Fruit fly (Drosophila melanogaster) whole organism, prepupa: ENCODE data around the gene CG2691.

Source experiments
- Blimp-1 ChIP-seq: fragments of 200-800 bp; sonication (Bioruptor generic); optimal IDR thresholded peaks from 3 replicates; lab custom pipeline; 2017; ENCODE audit warnings: missing biosample characterization, missing genetic modification characterization, mild to moderate bottlenecking, moderate library complexity, missing genetic modification reagents
- CG11294 ChIP-seq: fragments of 200-800 bp; sonication (Bioruptor generic); IDR thresholded peaks from 2 replicates; pipeline ENCODE4 v1.3.6; 2022; ENCODE audit warnings: missing biosample characterization, missing genetic modification characterization
- CG11762 ChIP-seq: fragments of 200-800 bp; sonication (Bioruptor generic); optimal IDR thresholded peaks from 3 replicates; lab custom pipeline; 2016; ENCODE audit warnings: missing biosample characterization, missing genetic modification characterization; ENCODE audit not compliant: insufficient read depth
- CG11902 ChIP-seq: fragments of 200-800 bp; sonication (Bioruptor generic); optimal IDR thresholded peaks from 3 replicates; lab custom pipeline; 2016; ENCODE audit warnings: missing biosample characterization, missing genetic modification characterization
- CG15336 ChIP-seq: fragments of 200-800 bp; sonication (Bioruptor generic); IDR thresholded peaks from 2 replicates; pipeline ENCODE4 v1.3.6; 2022; ENCODE audit warnings: missing biosample characterization, missing genetic modification characterization
- CG1621 ChIP-seq: fragments of 200-800 bp; sonication (Bioruptor generic); optimal IDR thresholded peaks from 3 replicates; lab custom pipeline; 2018; ENCODE audit warnings: missing biosample characterization, mild to moderate bottlenecking, missing genetic modification characterization
- CG16779 ChIP-seq: fragments of 200-800 bp; sonication (Bioruptor generic); optimal IDR thresholded peaks from 3 replicates; lab custom pipeline; 2017; ENCODE audit warnings: missing biosample characterization, mild to moderate bottlenecking, missing genetic modification characterization
- CG31627 ChIP-seq: fragments of 200-800 bp; sonication (Bioruptor generic); optimal IDR thresholded peaks from 3 replicates; lab custom pipeline; 2016; ENCODE audit warnings: missing biosample characterization, missing genetic modification characterization
- CG32006 ChIP-seq: fragments of 200-800 bp; sonication (Bioruptor generic); optimal IDR thresholded peaks from 3 replicates; lab custom pipeline; 2017; ENCODE audit warnings: missing biosample characterization, mild to moderate bottlenecking, missing genetic modification characterization
- CG34406 ChIP-seq: fragments of 200-800 bp; sonication (Bioruptor generic); optimal IDR thresholded peaks from 3 replicates; lab custom pipeline; 2016; ENCODE audit warnings: missing biosample characterization, missing genetic modification characterization
- CG3919 ChIP-seq: fragments of 200-800 bp; sonication (Bioruptor generic); optimal IDR thresholded peaks from 3 replicates; lab custom pipeline; 2016; ENCODE audit warnings: missing biosample characterization, missing genetic modification characterization
- CG4318 ChIP-seq: fragments of 200-800 bp; sonication (Bioruptor generic); optimal IDR thresholded peaks from 3 replicates; lab custom pipeline; 2017; ENCODE audit warnings: missing biosample characterization, mild to moderate bottlenecking, missing genetic modification characterization
- CG6276 ChIP-seq: fragments of 200-800 bp; sonication (Bioruptor generic); optimal IDR thresholded peaks from 2 replicates; lab custom pipeline; 2017; ENCODE audit warnings: missing biosample characterization, mild to moderate bottlenecking, missing genetic modification characterization
- CG6792 ChIP-seq: fragments of 200-800 bp; sonication (Bioruptor generic); optimal IDR thresholded peaks from 3 replicates; lab custom pipeline; 2016; ENCODE audit warnings: missing biosample characterization, missing genetic modification characterization
- CG6808 ChIP-seq: fragments of 200-800 bp; sonication (Bioruptor generic); optimal IDR thresholded peaks from 3 replicates; lab custom pipeline; 2017; ENCODE audit warnings: missing biosample characterization, missing genetic modification characterization, mild to moderate bottlenecking, moderate library complexity, missing genetic modification reagents
- CG6854 ChIP-seq: fragments of 200-800 bp; sonication (Bioruptor generic); optimal IDR thresholded peaks from 2 replicates; lab custom pipeline; 2017; ENCODE audit warnings: missing biosample characterization, mild to moderate bottlenecking, missing genetic modification characterization
- CG7368 ChIP-seq: fragments of 200-800 bp; sonication (Bioruptor generic); optimal IDR thresholded peaks from 3 replicates; lab custom pipeline; 2016; ENCODE audit warnings: missing biosample characterization, missing genetic modification characterization
- CG8119 ChIP-seq: fragments of 200-800 bp; sonication (Bioruptor generic); IDR thresholded peaks from 3 replicates; pipeline ENCODE4 v1.3.6; 2022; ENCODE audit warnings: missing biosample characterization, missing genetic modification characterization
- CG8319 ChIP-seq: fragments of 200-800 bp; sonication (Bioruptor generic); optimal IDR thresholded peaks from 3 replicates; lab custom pipeline; 2016; ENCODE audit warnings: missing biosample characterization, missing genetic modification characterization
- CG8632 ChIP-seq: fragments of 200-800 bp; sonication (Bioruptor generic); optimal IDR thresholded peaks from 3 replicates; lab custom pipeline; 2016; ENCODE audit warnings: missing biosample characterization, missing genetic modification characterization
- Eip78C ChIP-seq: fragments of 200-800 bp; sonication (Bioruptor generic); peaks from one replicate; lab custom pipeline; 2016; ENCODE audit warnings: missing biosample characterization, missing genetic modification characterization
- Ets21C ChIP-seq: fragments of 200-800 bp; sonication (Bioruptor generic); optimal IDR thresholded peaks from 3 replicates; lab custom pipeline; 2016; ENCODE audit warnings: missing biosample characterization, missing genetic modification characterization
- Ets96B ChIP-seq: fragments of 200-800 bp; optimal IDR thresholded peaks from 2 replicates; lab custom pipeline; 2019; ENCODE audit warnings: missing biosample characterization, mild to moderate bottlenecking, missing genetic modification characterization, moderate library complexity
- Gug ChIP-seq: fragments of 200-800 bp; sonication (Bioruptor generic); IDR thresholded peaks from 2 replicates; pipeline ENCODE4 v1.3.6; 2022; ENCODE audit warnings: missing biosample characterization, missing genetic modification characterization
- Hr38 ChIP-seq: sonication (Bioruptor generic); optimal IDR thresholded peaks from 2 replicates; lab custom pipeline; 2016; ENCODE audit warnings: missing biosample characterization, missing genetic modification characterization
- Hr39 ChIP-seq: fragments of 200-800 bp; sonication (Bioruptor generic); optimal IDR thresholded peaks from 2 replicates; lab custom pipeline; 2016; ENCODE audit warnings: missing biosample characterization, missing genetic modification characterization
- Met ChIP-seq: fragments of 200-800 bp; sonication (Bioruptor generic); optimal IDR thresholded peaks from 3 replicates; lab custom pipeline; 2016; ENCODE audit warnings: missing biosample characterization, missing genetic modification characterization
- OdsH ChIP-seq: fragments of 200-800 bp; sonication (Bioruptor generic); optimal IDR thresholded peaks from 3 replicates; lab custom pipeline; 2016; ENCODE audit warnings: missing biosample characterization, missing genetic modification characterization
- Smox ChIP-seq: fragments of 200-800 bp; sonication (Bioruptor generic); optimal IDR thresholded peaks from 3 replicates; lab custom pipeline; 2016; ENCODE audit warnings: missing biosample characterization, missing genetic modification characterization
- Sox102F ChIP-seq: fragments of 200-800 bp; sonication (Bioruptor generic); optimal IDR thresholded peaks from 2 replicates; lab custom pipeline; 2016; ENCODE audit warnings: missing biosample characterization, mild to moderate bottlenecking, missing genetic modification characterization
- Sox14 ChIP-seq: fragments of 200-800 bp; sonication (Bioruptor generic); optimal IDR thresholded peaks from 3 replicates; lab custom pipeline; 2016; ENCODE audit warnings: missing biosample characterization, missing genetic modification characterization
- Sox15 ChIP-seq: fragments of 200-800 bp; sonication (Bioruptor generic); optimal IDR thresholded peaks from 3 replicates; lab custom pipeline; 2016; ENCODE audit warnings: missing biosample characterization, missing genetic modification characterization
- achi ChIP-seq: fragments of 200-800 bp; sonication (Bioruptor generic); optimal IDR thresholded peaks from 3 replicates; lab custom pipeline; 2016; ENCODE audit warnings: missing biosample characterization, missing genetic modification characterization
- acj6 ChIP-seq: fragments of 200-800 bp; sonication (Bioruptor generic); optimal IDR thresholded peaks from 3 replicates; lab custom pipeline; 2016; ENCODE audit warnings: missing biosample characterization, missing genetic modification characterization
- cyc ChIP-seq: fragments of 200-800 bp; sonication (Bioruptor generic); optimal IDR thresholded peaks from 3 replicates; lab custom pipeline; 2016; ENCODE audit warnings: missing biosample characterization, missing genetic modification characterization
- eg ChIP-seq: fragments of 200-800 bp; sonication (Bioruptor generic); IDR thresholded peaks from 3 replicates; pipeline ENCODE4 v1.3.6; 2022; ENCODE audit warnings: missing biosample characterization, missing genetic modification characterization
- esn ChIP-seq: fragments of 200-800 bp; sonication (Bioruptor generic); optimal IDR thresholded peaks from 2 replicates; lab custom pipeline; 2016; ENCODE audit warnings: missing biosample characterization, mild to moderate bottlenecking, missing genetic modification characterization, moderate library complexity
- fd59A ChIP-seq: fragments of 200-800 bp; sonication (Bioruptor generic); optimal IDR thresholded peaks from 2 replicates; lab custom pipeline; 2017; ENCODE audit warnings: missing biosample characterization, mild to moderate bottlenecking, missing genetic modification characterization, missing genetic modification reagents
- fd85E ChIP-seq: fragments of 200-800 bp; sonication (Bioruptor generic); optimal IDR thresholded peaks from 3 replicates; lab custom pipeline; 2016; ENCODE audit warnings: missing biosample characterization, missing genetic modification characterization
- fkh ChIP-seq: fragments of 200-800 bp; sonication (Bioruptor generic); optimal IDR thresholded peaks from 3 replicates; lab custom pipeline; 2017; ENCODE audit warnings: missing biosample characterization, mild to moderate bottlenecking, missing genetic modification characterization, moderate library complexity
- net ChIP-seq: fragments of 200-800 bp; sonication (Bioruptor generic); optimal IDR thresholded peaks from 3 replicates; lab custom pipeline; 2016; ENCODE audit warnings: missing biosample characterization, missing genetic modification characterization
- pdm3 ChIP-seq: fragments of 200-800 bp; sonication (Bioruptor generic); optimal IDR thresholded peaks from 3 replicates; lab custom pipeline; 2016; ENCODE audit warnings: missing biosample characterization, missing genetic modification characterization
- salr ChIP-seq, 2 experiments: fragments of 200-800 bp; sonication (Bioruptor generic); optimal IDR thresholded peaks; 3 replicates each; lab custom pipeline; 2016 to 2018; ENCODE audit warnings: missing biosample characterization in 2 of 2, missing genetic modification characterization in 2 of 2, mild to moderate bottlenecking in 1 of 2
- spab ChIP-seq: fragments of 200-800 bp; sonication (Bioruptor generic); optimal IDR thresholded peaks from 2 replicates; lab custom pipeline; 2017; ENCODE audit warnings: missing biosample characterization, mild to moderate bottlenecking, missing genetic modification characterization, missing genetic modification reagents
- svp ChIP-seq: fragments of 200-800 bp; sonication (Bioruptor generic); peaks from one replicate; lab custom pipeline; 2016; ENCODE audit warnings: missing biosample characterization, missing genetic modification characterization
- topi ChIP-seq: fragments of 200-800 bp; sonication (Bioruptor generic); optimal IDR thresholded peaks from 3 replicates; lab custom pipeline; 2016; ENCODE audit warnings: missing biosample characterization, missing genetic modification characterization
- vri ChIP-seq: fragments of 200-800 bp; sonication (Bioruptor generic); optimal IDR thresholded peaks from 3 replicates; lab custom pipeline; 2016; ENCODE audit warnings: missing biosample characterization, mild to moderate bottlenecking, missing genetic modification characterization

The CG2691 gene

DNA sequence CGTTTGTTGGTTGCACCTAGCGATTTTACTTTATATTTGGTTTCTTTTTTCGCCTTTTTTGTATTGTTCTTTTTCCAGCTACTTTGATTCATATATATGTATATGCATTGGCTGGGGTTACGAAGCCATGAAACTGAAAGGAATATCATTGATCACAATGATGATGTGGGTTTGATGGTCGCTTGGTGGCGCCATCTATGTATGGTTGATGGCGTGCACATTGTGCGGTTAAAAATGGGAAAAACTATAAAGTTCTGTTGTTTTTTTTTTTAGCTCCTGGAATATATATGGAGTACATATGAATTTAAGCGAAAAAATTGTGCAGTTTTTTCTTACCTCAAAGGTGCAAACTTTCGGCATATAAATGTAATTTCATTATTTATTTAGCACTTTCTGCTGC is 37.3 kb downstream of the CG2691 start:
- TF ChIP-seq vri (GFP tag; lab: Kevin White, UChicago), result no peak

- no peak for TF ChIP-seq CG6808
- no peak for TF ChIP-seq CG1621 (tag; lab: Kevin White, UChicago)
- no peak for TF ChIP-seq pdm3
- TF ChIP-seq CG7368 (GFP tag; lab: Kevin White, UChicago), result no peak
- no peak for TF ChIP-seq Ets21C (GFP tag; lab: Kevin White, UChicago)
- TF ChIP-seq CG8119 (GFP tag; lab: Robert Waterston, UW), result no peak
- no peak for TF ChIP-seq Sox14 (GFP tag; lab: Kevin White, UChicago)
- no peak for TF ChIP-seq CG34406
- no peak for TF ChIP-seq fd59A (GFP tag; lab: Kevin White, UChicago)
- no peak for TF ChIP-seq net (GFP tag; lab: Kevin White, UChicago)
- TF ChIP-seq CG6792 (GFP tag; lab: Kevin White, UChicago), result no peak
- TF ChIP-seq CG11762 (GFP tag; lab: Kevin White, UChicago), result no peak
- no peak for TF ChIP-seq vri (GFP tag; lab: Kevin White, UChicago)
- no peak for TF ChIP-seq OdsH (GFP tag; lab: Kevin White, UChicago)
Observed at dm6 chrX:13579322-13579721, 44.9 kb downstream of the CG2691 start.

DNA sequence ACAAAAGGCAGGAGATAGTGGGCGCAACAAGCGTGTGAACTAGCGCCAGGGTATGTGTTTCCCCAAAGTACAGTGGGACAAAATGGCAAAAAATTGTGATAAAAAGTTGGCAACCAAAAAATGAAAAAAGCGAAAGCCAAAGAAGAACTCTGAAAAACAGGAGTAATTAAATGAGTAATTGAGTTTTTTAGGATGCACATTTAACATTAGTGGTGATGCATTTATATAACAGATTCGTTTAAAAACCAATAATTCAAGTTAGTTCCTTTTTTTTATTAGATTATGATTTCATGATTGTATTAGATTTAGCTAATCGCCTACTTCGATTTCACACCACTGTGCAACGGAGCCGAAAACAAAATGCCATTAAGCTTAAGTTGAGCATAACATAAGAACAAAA is 51.8 kb downstream of the CG2691 start:
- peak in 1 of 2 experiments; percentile 46 for TF ChIP-seq salr (GFP tag; optimal IDR thresholded peaks at IDR 0.05; lab: Kevin White, UChicago)
- peak; percentile 35 for TF ChIP-seq Smox (GFP tag; lab: Kevin White, UChicago)
- peak; percentile 29 for TF ChIP-seq Ets96B (tag; lab: Kevin White, UChicago)
- TF ChIP-seq net (GFP tag; lab: Kevin White, UChicago), result peak; percentile 17
- TF ChIP-seq CG6276 (GFP tag; lab: Kevin White, UChicago), result peak; percentile 60
- TF ChIP-seq svp, result peak; percentile 61
- no peak for TF ChIP-seq Hr38 (GFP tag; lab: Kevin White, UChicago)
- peak; percentile 12 for TF ChIP-seq CG11902 (GFP tag; lab: Kevin White, UChicago)
- peak; percentile 20 for TF ChIP-seq Sox102F (GFP tag; lab: Kevin White, UChicago)
- peak; percentile 17 for TF ChIP-seq spab
- TF ChIP-seq CG8319 (GFP tag; lab: Kevin White, UChicago), result no peak
- no peak for TF ChIP-seq vri (GFP tag; lab: Kevin White, UChicago)
- TF ChIP-seq CG34406, result peak; percentile 30
- no peak for TF ChIP-seq fd85E
- TF ChIP-seq CG31627, result peak; percentile 54
- TF ChIP-seq Hr39, result peak; percentile 63
- peak; percentile 9 for TF ChIP-seq CG8632 (GFP tag; lab: Kevin White, UChicago)
- TF ChIP-seq CG11762 (GFP tag; lab: Kevin White, UChicago), result no peak
- TF ChIP-seq fkh (GFP tag; lab: Kevin White, UChicago), result no peak
- no peak for TF ChIP-seq CG1621 (tag; lab: Kevin White, UChicago)
- peak; percentile 43 for TF ChIP-seq cyc (GFP tag; lab: Kevin White, UChicago)
- no peak for TF ChIP-seq CG16779 (tag; lab: Kevin White, UChicago)
- TF ChIP-seq acj6, result peak; percentile 33
- peak; percentile 47; the same call in 2 of the 3 replicates for TF ChIP-seq eg (GFP tag; lab: Robert Waterston, UW)
- TF ChIP-seq Eip78C (GFP tag; lab: Kevin White, UChicago), result peak; percentile 93
- peak; percentile 59 for TF ChIP-seq pdm3
- peak; percentile 61 for TF ChIP-seq CG4318 (GFP tag; lab: Kevin White, UChicago)
- TF ChIP-seq topi (GFP tag; lab: Kevin White, UChicago), result peak; percentile 57
- peak; percentile 43 for TF ChIP-seq esn (GFP tag; lab: Kevin White, UChicago)
- TF ChIP-seq CG6854 (GFP tag; lab: Kevin White, UChicago), result no peak
- TF ChIP-seq Blimp-1, result no peak
- peak; percentile 40 for TF ChIP-seq CG3919 (GFP tag; lab: Kevin White, UChicago)
- peak; percentile 1 for TF ChIP-seq fd59A (GFP tag; lab: Kevin White, UChicago)
- TF ChIP-seq CG11294, result no peak
- TF ChIP-seq Sox15 (GFP tag; lab: Kevin White, UChicago), result peak; percentile 15
- peak; percentile 32 for TF ChIP-seq Ets21C (GFP tag; lab: Kevin White, UChicago)
- TF ChIP-seq CG32006 (GFP tag; lab: Kevin White, UChicago), result peak; percentile 76
- TF ChIP-seq achi (GFP tag; lab: Kevin White, UChicago), result peak; percentile 61
- TF ChIP-seq CG15336 (GFP tag; lab: Robert Waterston, UW), result peak; percentile 57
- peak; percentile 60 for TF ChIP-seq Met
- TF ChIP-seq Gug (GFP tag; lab: Robert Waterston, UW), result peak; percentile 47
